Worm (Caenorhabditis elegans) whole organism, L4/young adult: Measurements from ENCODE around the gene pes-8.
"Not testable (repeated sequence)": the region's sequence is repeated elsewhere in the genome, so short reads cannot be mapped to it uniquely, and the experiment has no call there.

Experiments
- W03F9.2 ChIP-seq: fragments of 150-350 bp; optimal IDR thresholded peaks from 2 replicates; lab custom pipeline; 2014; ENCODE audit warnings: missing biosample characterization, missing genetic modification characterization
- dao-5 ChIP-seq: sonication (generic microtip); optimal IDR thresholded peaks from 2 replicates; lab custom pipeline; 2016; ENCODE audit warnings: missing genotype, missing genetic modification characterization, moderate library complexity, missing compliant biosample characterization
- him-1 ChIP-seq: sonication (generic microtip); optimal IDR thresholded peaks from 2 replicates; lab custom pipeline; 2016; ENCODE audit warnings: missing genotype, missing genetic modification reagents, missing genetic modification characterization, missing compliant biosample characterization

pes-8 gene

DNA sequence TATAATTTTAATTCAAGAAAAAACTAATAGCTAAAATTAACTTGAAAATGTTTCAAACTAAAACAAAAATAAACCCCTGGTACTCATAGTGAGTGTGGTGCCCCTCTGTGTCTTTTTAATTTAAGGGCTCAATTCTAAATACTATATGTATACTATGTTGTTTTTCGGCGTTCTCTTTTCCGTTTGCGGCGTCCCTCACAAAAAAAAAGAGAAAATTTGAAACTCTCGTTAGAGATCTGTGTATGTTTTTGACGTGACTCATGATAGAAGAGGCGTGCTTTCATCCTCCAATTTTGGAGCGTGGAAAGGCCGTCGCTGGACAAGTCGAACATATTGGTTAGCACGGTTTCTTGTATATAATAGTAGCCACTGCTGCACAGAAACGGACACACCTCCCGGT, at the start of gene pes-8:
Gene pes-8, plus strand, starts transcription at position 301 of the 400 bp plus-strand sequence.
- TF ChIP-seq dao-5 (tag; lab: Kevin White, UChicago): no peak
- TF ChIP-seq him-1 (tag; lab: Kevin White, UChicago): no peak
- TF ChIP-seq W03F9.2: no peak

DNA sequence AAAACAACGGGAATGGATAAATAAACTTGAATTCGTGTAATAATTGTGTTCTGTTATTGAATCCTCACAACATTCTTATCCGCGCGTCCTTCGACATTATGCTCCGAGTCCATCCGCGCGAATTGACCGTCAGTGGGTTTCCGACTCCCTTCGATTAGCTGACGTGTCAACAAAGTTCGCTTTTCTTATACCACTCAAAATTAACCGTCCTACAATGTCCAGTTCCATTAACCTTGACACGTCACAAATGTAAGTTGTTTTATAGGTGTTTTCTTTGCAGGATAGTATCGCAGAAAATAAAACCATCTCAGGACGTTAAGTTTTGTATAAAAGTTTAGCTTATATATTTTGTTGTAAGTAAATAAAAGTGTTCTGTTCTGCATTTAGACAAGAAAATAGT, 48.1 kb upstream of the pes-8 start, which contains the start of gene crb-3:
Gene crb-3, plus strand, starts transcription at position 301 of the 400 bp plus-strand sequence.
- TF ChIP-seq dao-5 (tag; lab: Kevin White, UChicago); W03F9.2; him-1 (tag; lab: Kevin White, UChicago): not testable (repeated sequence)

ce11 chrX:9204986-9205385, 46.6 kb upstream of the pes-8 start:
- no peak for TF ChIP-seq W03F9.2
- TF ChIP-seq dao-5 (tag; lab: Kevin White, UChicago): no peak
- no peak for TF ChIP-seq him-1 (tag; lab: Kevin White, UChicago)

- TF ChIP-seq W03F9.2: no peak
- TF ChIP-seq dao-5 (tag; lab: Kevin White, UChicago): no peak
- no peak for TF ChIP-seq him-1 (tag; lab: Kevin White, UChicago)
These were observed 44.9 kb upstream of the pes-8 start for ce11 chrX:9206731-9207130.

DNA sequence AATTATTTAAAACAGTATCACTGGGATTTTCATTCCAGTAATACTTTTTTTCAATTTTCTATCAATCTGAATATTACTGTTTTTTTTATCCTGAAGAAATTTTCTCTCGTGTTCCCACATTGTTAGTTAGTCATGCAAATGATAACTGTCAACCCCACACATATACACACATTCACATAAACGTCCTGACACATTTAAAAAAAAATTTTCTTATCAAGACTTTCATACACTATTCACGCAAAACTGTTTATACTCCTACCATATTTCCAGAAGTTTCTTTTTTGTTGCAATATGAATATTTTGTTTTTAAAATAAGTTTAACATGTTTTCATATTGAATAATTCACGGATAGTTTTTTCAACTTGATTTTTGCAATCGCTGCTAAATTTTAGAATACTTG, 43.1 kb upstream of the pes-8 start:
- no peak for TF ChIP-seq W03F9.2
- TF ChIP-seq dao-5 (tag; lab: Kevin White, UChicago): no peak
- TF ChIP-seq him-1 (tag; lab: Kevin White, UChicago): no peak

DNA sequence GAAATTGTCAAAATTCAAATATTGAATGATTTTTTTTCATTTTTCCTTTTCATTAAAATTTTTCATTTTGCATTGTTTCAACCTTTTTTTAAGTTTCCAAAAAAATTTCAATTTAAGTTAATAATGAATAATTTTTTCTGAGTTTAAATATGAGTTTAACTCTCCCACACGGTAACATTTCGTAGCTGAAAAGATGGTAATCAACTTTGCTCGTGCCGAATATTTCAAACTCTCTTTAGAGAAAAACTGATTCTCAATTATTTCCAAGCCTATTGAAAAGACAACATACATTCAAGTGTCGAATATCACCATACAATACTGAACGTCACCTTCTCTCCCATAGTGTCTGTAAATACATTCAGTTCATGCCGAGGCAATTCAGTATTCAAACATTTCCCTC, 42.7 kb upstream of the pes-8 start:
- TF ChIP-seq dao-5 (tag; lab: Kevin White, UChicago) (no peak), him-1 (tag; lab: Kevin White, UChicago) (no peak), W03F9.2 (no peak)

- no peak for TF ChIP-seq W03F9.2
- TF ChIP-seq him-1 (tag; lab: Kevin White, UChicago): no peak
- TF ChIP-seq dao-5 (tag; lab: Kevin White, UChicago): no peak
These were observed 41.5 kb upstream of the pes-8 start for ce11 chrX:9210086-9210485.

ce11 chrX:9212675-9213074, 38.9 kb upstream of the pes-8 start:
- no peak for TF ChIP-seq dao-5 (tag; lab: Kevin White, UChicago)

DNA sequence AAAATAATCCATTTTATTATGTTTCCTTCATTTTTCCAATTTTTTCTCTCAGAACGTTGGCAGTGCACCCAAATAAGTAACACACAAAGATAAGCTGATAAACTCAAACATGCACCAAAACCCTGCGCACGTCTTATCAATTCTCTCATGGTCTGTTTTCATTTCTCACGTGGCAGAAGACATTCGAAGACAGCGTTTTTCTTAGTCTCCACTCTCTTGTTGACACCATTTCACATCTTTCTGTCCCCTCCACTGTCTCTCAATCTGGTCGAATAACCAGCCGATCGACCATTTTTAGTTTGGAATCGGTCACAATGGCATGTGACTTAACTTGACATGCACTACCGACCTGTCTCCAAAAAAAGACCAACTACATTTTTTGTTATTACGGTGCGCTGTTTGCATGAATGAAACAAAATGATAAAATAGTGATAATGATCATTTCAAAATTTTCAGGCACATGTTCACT, 37.7 kb upstream of the pes-8 start, which contains the start of gene C35B8.3:
Gene C35B8.3, plus strand, starts transcription at position 51 of the 469 bp plus-strand sequence.
- no peak for TF ChIP-seq him-1 (tag; lab: Kevin White, UChicago)
- no peak for TF ChIP-seq dao-5 (tag; lab: Kevin White, UChicago)
- TF ChIP-seq W03F9.2: no peak

DNA sequence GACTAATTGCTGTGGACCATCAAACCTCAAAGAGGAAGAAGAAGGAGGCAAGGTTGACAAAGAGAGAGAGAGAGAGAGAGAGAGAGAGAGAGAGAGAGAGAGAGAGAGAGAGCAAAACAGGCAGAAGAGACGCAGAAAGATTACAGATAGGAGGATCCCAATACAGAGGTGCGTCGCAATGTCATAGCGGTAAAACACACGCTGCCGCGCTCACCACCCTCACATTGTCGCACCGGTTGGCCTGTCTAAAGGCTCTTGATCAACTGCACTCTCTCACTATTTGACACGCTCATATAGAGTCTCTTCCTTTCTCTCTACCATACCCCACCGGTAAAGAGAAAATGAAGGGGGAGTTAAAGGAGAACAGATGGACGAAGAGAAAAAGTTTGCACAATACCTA, 26.3 kb upstream of the pes-8 start:
- no peak for TF ChIP-seq him-1 (tag; lab: Kevin White, UChicago)
- no peak for TF ChIP-seq W03F9.2
- TF ChIP-seq dao-5 (tag; lab: Kevin White, UChicago): no peak

DNA sequence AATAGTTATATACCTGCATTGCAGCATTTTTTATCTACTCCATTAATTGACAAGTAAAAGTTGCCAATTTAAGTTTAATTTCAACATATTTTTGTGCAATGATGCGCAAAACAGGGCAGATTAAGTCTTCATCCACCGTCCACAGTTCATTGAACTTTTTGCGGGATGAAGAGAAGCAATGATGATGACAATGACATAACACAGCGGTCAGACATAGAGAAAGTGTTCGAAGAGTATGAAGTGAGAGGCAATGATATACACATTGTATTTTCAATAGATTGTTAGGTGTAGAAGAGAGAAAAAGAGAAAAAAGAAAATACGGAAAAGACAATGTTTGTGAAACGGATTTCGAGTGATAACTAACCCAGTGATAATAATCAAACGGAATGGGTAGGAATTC, 24.7 kb upstream of the pes-8 start:
- no peak for TF ChIP-seq him-1 (tag; lab: Kevin White, UChicago)
- no peak for TF ChIP-seq W03F9.2
- TF ChIP-seq dao-5 (tag; lab: Kevin White, UChicago): no peak

DNA sequence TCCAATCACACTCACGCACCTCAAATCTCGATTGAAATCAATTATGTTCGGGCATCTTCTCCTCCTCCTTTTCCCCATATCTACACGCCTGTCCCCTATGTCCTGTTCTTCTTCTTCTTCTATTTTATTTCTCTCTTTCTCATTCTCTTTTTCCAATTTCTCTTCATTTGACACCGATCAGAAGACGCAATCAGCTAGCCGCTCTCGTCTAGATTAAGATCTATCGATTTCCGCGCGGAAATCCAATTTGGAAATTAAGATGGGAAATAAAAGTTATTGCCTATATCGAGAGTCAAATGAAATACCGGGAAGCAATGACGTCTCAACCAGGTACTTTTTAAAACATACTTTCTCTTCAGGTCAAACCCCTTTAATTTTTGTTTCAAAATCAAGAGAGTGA, 23.1 kb upstream of the pes-8 start:
- no peak for TF ChIP-seq dao-5 (tag; lab: Kevin White, UChicago)
- TF ChIP-seq W03F9.2: no peak
- TF ChIP-seq him-1 (tag; lab: Kevin White, UChicago): no peak

ce11 chrX:9230322-9230721, 21.3 kb upstream of the pes-8 start:
- TF ChIP-seq dao-5 (tag; lab: Kevin White, UChicago) (no peak), him-1 (tag; lab: Kevin White, UChicago) (no peak), W03F9.2 (no peak)

DNA sequence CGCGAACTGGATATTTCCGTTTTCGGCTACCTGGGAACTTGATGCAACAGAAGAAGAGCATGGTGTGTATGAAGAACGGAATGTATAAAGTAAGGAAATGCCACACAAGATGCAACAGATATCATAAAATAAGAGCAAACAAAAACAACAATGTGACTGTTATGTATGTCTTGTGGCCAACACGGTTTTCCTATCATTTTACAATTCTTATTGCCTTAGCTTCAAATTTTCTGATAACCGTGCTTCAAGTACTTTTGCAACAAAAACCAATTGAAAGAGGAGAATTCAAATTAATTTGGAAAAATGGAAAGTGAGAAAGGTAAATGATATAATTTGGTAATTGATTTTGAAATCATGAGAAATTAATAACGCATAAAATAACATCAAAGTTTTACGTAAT, 20.0 kb upstream of the pes-8 start:
- no peak for TF ChIP-seq W03F9.2
- no peak for TF ChIP-seq dao-5 (tag; lab: Kevin White, UChicago)
- TF ChIP-seq him-1 (tag; lab: Kevin White, UChicago): no peak

DNA sequence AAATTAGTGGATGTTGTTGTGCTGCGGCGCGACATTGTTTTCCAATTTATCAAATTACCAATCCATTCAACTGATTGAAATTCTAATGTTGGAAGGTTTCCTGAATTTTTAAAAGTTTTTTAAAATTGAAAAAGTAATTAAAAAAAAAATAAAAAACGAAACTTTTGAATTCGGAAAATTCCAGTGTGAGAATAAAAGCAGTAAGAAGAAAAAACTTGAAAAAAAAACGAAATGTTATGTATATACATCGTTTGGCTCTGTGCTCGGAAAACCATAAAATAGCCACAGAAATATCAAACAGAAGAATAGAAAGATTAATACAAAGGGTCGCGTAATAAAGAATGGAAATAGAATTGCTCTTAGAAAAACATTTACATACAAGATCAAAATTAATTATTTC, 19.6 kb upstream of the pes-8 start, which contains the start of gene vav-1:
Gene vav-1, minus strand, starts transcription at position 101 of the 400 bp plus-strand sequence.
- TF ChIP-seq dao-5 (tag; lab: Kevin White, UChicago): no peak
- no peak for TF ChIP-seq him-1 (tag; lab: Kevin White, UChicago)
- no peak for TF ChIP-seq W03F9.2
